ENCODE assay signal across 1 fruit fly cellular context in genomic region chrX:13641115-13641890, dm6.
TF ChIP-seq lines count a peak whose summit lies in the region.

No protein-coding gene starts in this region.

TF ChIP-seq in whole organism, embryonic, 481 proteins besides CTCF, POLR2A, EP300 and RAD21 (continued from another document and continues in another):
- TF ChIP-seq CG1529 (GFP tag; optimal IDR thresholded peaks at IDR 0.05; lab: Kevin White, UChicago): peak; percentile 83
- peak; percentile 69 for TF ChIP-seq Sry-δ (GFP tag; optimal IDR thresholded peaks at IDR 0.05; lab: Kevin White, UChicago)
- peak; percentile 86 for TF ChIP-seq CG15514 (GFP tag; optimal IDR thresholded peaks at IDR 0.05; lab: Kevin White, UChicago)
- peak; percentile 93 for TF ChIP-seq CG4424 (GFP tag; optimal IDR thresholded peaks at IDR 0.05; lab: Kevin White, UChicago)
- TF ChIP-seq Hmx (GFP tag; optimal IDR thresholded peaks at IDR 0.05; lab: Kevin White, UChicago): peak; percentile 87
- TF ChIP-seq toy (GFP tag; IDR thresholded peaks at IDR 0.05; lab: Robert Waterston, UW): peak; percentile 84
- peak; percentile 96 for TF ChIP-seq lab (GFP tag; optimal IDR thresholded peaks at IDR 0.05; lab: Kevin White, UChicago)
- TF ChIP-seq CG6854 (GFP tag; optimal IDR thresholded peaks at IDR 0.05; lab: Kevin White, UChicago): peak; percentile 85
- TF ChIP-seq Atf3 (GFP tag; optimal IDR thresholded peaks at IDR 0.05; lab: Kevin White, UChicago): peak; percentile 89
- peak; percentile 68 for TF ChIP-seq CG15073 (GFP tag; optimal IDR thresholded peaks at IDR 0.05; lab: Kevin White, UChicago)
- TF ChIP-seq disco-r (GFP tag; optimal IDR thresholded peaks at IDR 0.05; lab: Kevin White, UChicago): peak; percentile 87
- peak; percentile 92 for TF ChIP-seq Fer1 (GFP tag; optimal IDR thresholded peaks at IDR 0.05; lab: Kevin White, UChicago)
- peak; percentile 82 for TF ChIP-seq sima (GFP tag; optimal IDR thresholded peaks at IDR 0.05; lab: Kevin White, UChicago)
- peak; percentile 89 for TF ChIP-seq al (GFP tag; IDR thresholded peaks at IDR 0.05; lab: Robert Waterston, UW)
- TF ChIP-seq pfk (GFP tag; optimal IDR thresholded peaks at IDR 0.05; lab: Kevin White, UChicago): no peak
- TF ChIP-seq prd (optimal IDR thresholded peaks at IDR 0.05; lab: Kevin White, UChicago): no peak
- TF ChIP-seq prd (GFP tag; IDR thresholded peaks at IDR 0.05; lab: Robert Waterston, UW): peak; percentile 94
- TF ChIP-seq CG11696 (GFP tag; IDR thresholded peaks at IDR 0.05; lab: Robert Waterston, UW): peak; percentile 80
- peak; percentile 93 for TF ChIP-seq ems (GFP tag; optimal IDR thresholded peaks at IDR 0.05; lab: Kevin White, UChicago)
- TF ChIP-seq Dref (GFP tag; IDR thresholded peaks at IDR 0.05; lab: Robert Waterston, UW): peak; percentile 36; the same call in 1 of the 2 replicates
- peak; percentile 97 for TF ChIP-seq CG2120 (GFP tag; optimal IDR thresholded peaks at IDR 0.05; lab: Kevin White, UChicago)
- peak; percentile 51 for TF ChIP-seq CG4707 (GFP tag; optimal IDR thresholded peaks at IDR 0.05; lab: Kevin White, UChicago)
- TF ChIP-seq CG17385 (GFP tag; optimal IDR thresholded peaks at IDR 0.05; lab: Kevin White, UChicago): peak; percentile 91
- peak; percentile 48 for TF ChIP-seq ftz-f1 (GFP tag; optimal IDR thresholded peaks at IDR 0.05; lab: Kevin White, UChicago)
- peak; percentile 93 for TF ChIP-seq CG14441 (GFP tag; IDR thresholded peaks at IDR 0.05; lab: Robert Waterston, UW)
- no peak for TF ChIP-seq Trl (optimal IDR thresholded peaks at IDR 0.05; lab: Kevin White, UChicago)
- TF ChIP-seq Trl (GFP tag; optimal IDR thresholded peaks at IDR 0.05; lab: Kevin White, UChicago): peak; percentile 95
- TF ChIP-seq Rfx (GFP tag; IDR thresholded peaks at IDR 0.05; lab: Robert Waterston, UW): peak; percentile 96
- peak; percentile 86 for TF ChIP-seq CG8388 (GFP tag; optimal IDR thresholded peaks at IDR 0.05; lab: Kevin White, UChicago)
- peak; percentile 82 for TF ChIP-seq CG14710 (tag; optimal IDR thresholded peaks at IDR 0.05; lab: Kevin White, UChicago)
- peak; percentile 94 for TF ChIP-seq ind (GFP tag; optimal IDR thresholded peaks at IDR 0.05; lab: Kevin White, UChicago)
- peak; percentile 90 for TF ChIP-seq vfl (GFP tag; optimal IDR thresholded peaks at IDR 0.05; lab: Kevin White, UChicago)
- no peak for TF ChIP-seq CG42726 (GFP tag; IDR thresholded peaks at IDR 0.05; lab: Robert Waterston, UW; ENCODE audit: partially characterized antibody)
- TF ChIP-seq nerfin-1 (tag; optimal IDR thresholded peaks at IDR 0.05; lab: Kevin White, UChicago): peak; percentile 87
- TF ChIP-seq grau (tag; optimal IDR thresholded peaks at IDR 0.05; lab: Kevin White, UChicago): peak; percentile 93
- peak; percentile 96 for TF ChIP-seq pnt (GFP tag; optimal IDR thresholded peaks at IDR 0.05; lab: Kevin White, UChicago)
- no peak for TF ChIP-seq hkb (optimal IDR thresholded peaks at IDR 0.05; lab: Kevin White, UChicago)
- TF ChIP-seq hkb (GFP tag; IDR thresholded peaks at IDR 0.05; lab: Robert Waterston, UW): peak; percentile 92
- TF ChIP-seq Dip2 (GFP tag; IDR thresholded peaks at IDR 0.05; lab: Robert Waterston, UW): 0 out of 2 replicates have a peak, but pooled peaks have one; percentile 23
- TF ChIP-seq Hr51 (GFP tag; optimal IDR thresholded peaks at IDR 0.05; lab: Kevin White, UChicago): peak; percentile 93
- TF ChIP-seq tll (GFP tag; optimal IDR thresholded peaks at IDR 0.05; lab: Kevin White, UChicago): no peak
- TF ChIP-seq TFAM (GFP tag; optimal IDR thresholded peaks at IDR 0.05; lab: Kevin White, UChicago): peak; percentile 64
- peak; percentile 88 for TF ChIP-seq CG13894 (tag; optimal IDR thresholded peaks at IDR 0.05; lab: Kevin White, UChicago)
- peak; percentile 93 for TF ChIP-seq E2f1 (GFP tag; IDR thresholded peaks at IDR 0.05; lab: Robert Waterston, UW)
- peak; percentile 88 for TF ChIP-seq Myb (GFP tag; optimal IDR thresholded peaks at IDR 0.05; lab: Kevin White, UChicago)
- peak; percentile 83 for TF ChIP-seq zf30C (GFP tag; optimal IDR thresholded peaks at IDR 0.05; lab: Kevin White, UChicago)
- peak; percentile 7 for TF ChIP-seq ash1 (GFP tag; optimal IDR thresholded peaks at IDR 0.05; lab: Kevin White, UChicago)
- TF ChIP-seq HHEX (GFP tag; optimal IDR thresholded peaks at IDR 0.05; lab: Kevin White, UChicago): peak; percentile 91
- no peak for TF ChIP-seq CG6791 (GFP tag; IDR thresholded peaks at IDR 0.05; lab: Robert Waterston, UW; ENCODE audit: partially characterized antibody)
- peak; percentile 92 for TF ChIP-seq CG16779 (GFP tag; IDR thresholded peaks at IDR 0.05; lab: Robert Waterston, UW)
- TF ChIP-seq Awh (GFP tag; IDR thresholded peaks at IDR 0.05; lab: Robert Waterston, UW): peak; percentile 91
- TF ChIP-seq CG11723 (GFP tag; optimal IDR thresholded peaks at IDR 0.05; lab: Kevin White, UChicago): peak; percentile 86
- TF ChIP-seq ase (GFP tag; IDR thresholded peaks at IDR 0.05; lab: Robert Waterston, UW): peak; percentile 89
- TF ChIP-seq sim (GFP tag; IDR thresholded peaks at IDR 0.05; lab: Robert Waterston, UW): peak; percentile 77
- peak; percentile 78 for TF ChIP-seq CG4328 (GFP tag; optimal IDR thresholded peaks at IDR 0.05; lab: Kevin White, UChicago)
- TF ChIP-seq CG3847 (GFP tag; IDR thresholded peaks at IDR 0.05; lab: Robert Waterston, UW): peak; percentile 94
- TF ChIP-seq Spps (tag; optimal IDR thresholded peaks at IDR 0.05; lab: Kevin White, UChicago): peak; percentile 62
- no peak for TF ChIP-seq stwl (tag; optimal IDR thresholded peaks at IDR 0.05; lab: Kevin White, UChicago)
- peak; percentile 94 for TF ChIP-seq CG10209 (GFP tag; optimal IDR thresholded peaks at IDR 0.05; lab: Kevin White, UChicago)
- peak; percentile 95 to 96 for TF ChIP-seq chif (GFP tag; optimal IDR thresholded peaks at IDR 0.05; lab: Kevin White, UChicago)
- TF ChIP-seq CG12071 (GFP tag; optimal IDR thresholded peaks at IDR 0.05; lab: Kevin White, UChicago): peak; percentile 85
- peak; percentile 16 for TF ChIP-seq pzg (GFP tag; optimal IDR thresholded peaks at IDR 0.05; lab: Kevin White, UChicago)
- peak; percentile 78 for TF ChIP-seq chm (GFP tag; IDR thresholded peaks at IDR 0.05; lab: Robert Waterston, UW)
- TF ChIP-seq CG2116 (GFP tag; optimal IDR thresholded peaks at IDR 0.05; lab: Kevin White, UChicago): peak; percentile 69
- peak; percentile 91 for TF ChIP-seq fd96Cb (tag; optimal IDR thresholded peaks at IDR 0.05; lab: Kevin White, UChicago)
- peak; percentile 87 for TF ChIP-seq HLH3B (GFP tag; IDR thresholded peaks at IDR 0.05; lab: Robert Waterston, UW)
- TF ChIP-seq tup (GFP tag; optimal IDR thresholded peaks at IDR 0.05; lab: Kevin White, UChicago): peak; percentile 92
- peak; percentile 83 for TF ChIP-seq E2f2 (GFP tag; IDR thresholded peaks at IDR 0.05; lab: Robert Waterston, UW)
- peak; percentile 94 for TF ChIP-seq Side (GFP tag; optimal IDR thresholded peaks at IDR 0.05; lab: Kevin White, UChicago)
- peak; percentile 94 for TF ChIP-seq CG18599 (GFP tag; optimal IDR thresholded peaks at IDR 0.05; lab: Kevin White, UChicago)
- peak; percentile 94 for TF ChIP-seq CG7786 (GFP tag; optimal IDR thresholded peaks at IDR 0.05; lab: Kevin White, UChicago)
- TF ChIP-seq Kr (GFP tag; optimal IDR thresholded peaks at IDR 0.05; lab: Kevin White, UChicago): no peak
- peak; percentile 86 for TF ChIP-seq HmgD (GFP tag; optimal IDR thresholded peaks at IDR 0.05; lab: Kevin White, UChicago)
- peak; percentile 84 for TF ChIP-seq CG8765 (GFP tag; IDR thresholded peaks at IDR 0.05; lab: Robert Waterston, UW)
- TF ChIP-seq CG8290 (GFP tag; optimal IDR thresholded peaks at IDR 0.05; lab: Kevin White, UChicago): peak; percentile 64
- TF ChIP-seq CG8290 (tag; optimal IDR thresholded peaks at IDR 0.05; lab: Kevin White, UChicago): peak in 1 of 2 experiments; percentile 94
- TF ChIP-seq CG4617 (GFP tag; optimal IDR thresholded peaks at IDR 0.05; lab: Kevin White, UChicago; ENCODE audit: borderline replicate concordance): peak; percentile 78
- peak; percentile 88 for TF ChIP-seq ATbp (GFP tag; optimal IDR thresholded peaks at IDR 0.05; lab: Kevin White, UChicago)
- TF ChIP-seq D (optimal IDR thresholded peaks at IDR 0.05; lab: Kevin White, UChicago): no peak
- TF ChIP-seq D (GFP tag; optimal IDR thresholded peaks at IDR 0.05; lab: Kevin White, UChicago): peak; percentile 89
- TF ChIP-seq CG30431 (GFP tag; optimal IDR thresholded peaks at IDR 0.05; lab: Kevin White, UChicago): peak; percentile 89
- TF ChIP-seq schlank (tag; optimal IDR thresholded peaks at IDR 0.05; lab: Kevin White, UChicago): peak; percentile 92
- peak; percentile 92 for TF ChIP-seq sisA (GFP tag; IDR thresholded peaks at IDR 0.05; lab: Robert Waterston, UW)
- TF ChIP-seq CG4360 (GFP tag; IDR thresholded peaks at IDR 0.05; lab: Robert Waterston, UW): peak; percentile 86
- TF ChIP-seq danr (GFP tag; IDR thresholded peaks at IDR 0.05; lab: Robert Waterston, UW): peak; percentile 88
- TF ChIP-seq Hey (tag; optimal IDR thresholded peaks at IDR 0.05; lab: Kevin White, UChicago): peak; percentile 92
- peak; percentile 88 for TF ChIP-seq Fer2 (tag; optimal IDR thresholded peaks at IDR 0.05; lab: Kevin White, UChicago)
- TF ChIP-seq gcm (GFP tag; optimal IDR thresholded peaks at IDR 0.05; lab: Kevin White, UChicago): peak; percentile 86
- peak; percentile 83 for TF ChIP-seq CG1603 (tag; optimal IDR thresholded peaks at IDR 0.05; lab: Kevin White, UChicago)
- TF ChIP-seq so (GFP tag; IDR thresholded peaks at IDR 0.05; lab: Robert Waterston, UW): peak; percentile 95
- TF ChIP-seq CG8089 (GFP tag; optimal IDR thresholded peaks at IDR 0.05; lab: Kevin White, UChicago): peak; percentile 93
- peak; percentile 89 for TF ChIP-seq CG11247 (GFP tag; IDR thresholded peaks at IDR 0.05; lab: Robert Waterston, UW)
- TF ChIP-seq her (GFP tag; optimal IDR thresholded peaks at IDR 0.05; lab: Kevin White, UChicago): peak; percentile 95
- TF ChIP-seq CG7372 (GFP tag; IDR thresholded peaks at IDR 0.05; lab: Robert Waterston, UW): peak; percentile 88
- TF ChIP-seq mld (GFP tag; IDR thresholded peaks at IDR 0.05; lab: Robert Waterston, UW; ENCODE audit: partially characterized antibody): no peak
- peak; percentile 86 for TF ChIP-seq Neu2 (GFP tag; optimal IDR thresholded peaks at IDR 0.05; lab: Kevin White, UChicago; ENCODE audit: borderline replicate concordance)
- peak; percentile 81 for TF ChIP-seq gce (GFP tag; IDR thresholded peaks at IDR 0.05; lab: Robert Waterston, UW)
- peak; percentile 94 for TF ChIP-seq Bteb2 (GFP tag; optimal IDR thresholded peaks at IDR 0.05; lab: Kevin White, UChicago)
- TF ChIP-seq CG12299 (tag; optimal IDR thresholded peaks at IDR 0.05; lab: Kevin White, UChicago): peak; percentile 79
- TF ChIP-seq BtbVII (GFP tag; optimal IDR thresholded peaks at IDR 0.05; lab: Kevin White, UChicago): peak; percentile 88
- peak; percentile 13 for TF ChIP-seq BEAF-32 (GFP tag; optimal IDR thresholded peaks at IDR 0.05; lab: Kevin White, UChicago)
- peak; percentile 77 for TF ChIP-seq run (tag; optimal IDR thresholded peaks at IDR 0.05; lab: Kevin White, UChicago)
- peak; percentile 79 for TF ChIP-seq YL-1 (GFP tag; optimal IDR thresholded peaks at IDR 0.05; lab: Kevin White, UChicago)
- TF ChIP-seq Sox100B (GFP tag; optimal IDR thresholded peaks at IDR 0.05; lab: Kevin White, UChicago): peak; percentile 93
- TF ChIP-seq ab (GFP tag; optimal IDR thresholded peaks at IDR 0.05; lab: Kevin White, UChicago): peak; percentile 93
- TF ChIP-seq CG33213 (GFP tag; optimal IDR thresholded peaks at IDR 0.05; lab: Kevin White, UChicago): peak; percentile 94
- peak; percentile 62; the same call in 1 of the 2 replicates for TF ChIP-seq peb (GFP tag; IDR thresholded peaks at IDR 0.05; lab: Robert Waterston, UW)
- peak; percentile 92 for TF ChIP-seq zfh1 (GFP tag; IDR thresholded peaks at IDR 0.05; lab: Robert Waterston, UW)
- no peak for TF ChIP-seq Dll (GFP tag; IDR thresholded peaks at IDR 0.05; lab: Robert Waterston, UW; ENCODE audit: partially characterized antibody)
- peak; percentile 84 for TF ChIP-seq CG17829 (tag; optimal IDR thresholded peaks at IDR 0.05; lab: Kevin White, UChicago)
- no peak for TF ChIP-seq Sin3A (optimal IDR thresholded peaks at IDR 0.05; lab: Kevin White, UChicago)
- peak; percentile 92 for TF ChIP-seq CG2889 (GFP tag; IDR thresholded peaks at IDR 0.05; lab: Robert Waterston, UW)
- TF ChIP-seq Fer3 (tag; optimal IDR thresholded peaks at IDR 0.05; lab: Kevin White, UChicago): peak; percentile 93
- peak; percentile 94 for TF ChIP-seq crc (GFP tag; optimal IDR thresholded peaks at IDR 0.05; lab: Kevin White, UChicago)
- peak; percentile 69 for TF ChIP-seq CG10565 (GFP tag; optimal IDR thresholded peaks at IDR 0.05; lab: Kevin White, UChicago)
- TF ChIP-seq C15 (GFP tag; IDR thresholded peaks at IDR 0.05; lab: Robert Waterston, UW): peak; percentile 91; the same call in 2 of the 3 replicates
- TF ChIP-seq Hand (GFP tag; optimal IDR thresholded peaks at IDR 0.05; lab: Kevin White, UChicago): peak; percentile 74
- peak; percentile 94 for TF ChIP-seq Dek (tag; optimal IDR thresholded peaks at IDR 0.05; lab: Kevin White, UChicago)
- no peak for TF ChIP-seq lbe (GFP tag; optimal IDR thresholded peaks at IDR 0.05; lab: Kevin White, UChicago)
- peak; percentile 82 for TF ChIP-seq salm (tag; optimal IDR thresholded peaks at IDR 0.05; lab: Kevin White, UChicago)
- TF ChIP-seq CG4730 (GFP tag; IDR thresholded peaks at IDR 0.05; lab: Robert Waterston, UW): peak; percentile 90
- no peak for TF ChIP-seq br (optimal IDR thresholded peaks at IDR 0.05; lab: Kevin White, UChicago)
- TF ChIP-seq CG9797 (GFP tag; optimal IDR thresholded peaks at IDR 0.05; lab: Kevin White, UChicago): peak; percentile 26
- TF ChIP-seq CG6813 (GFP tag; optimal IDR thresholded peaks at IDR 0.05; lab: Kevin White, UChicago): peak; percentile 86
- peak; percentile 95 for TF ChIP-seq Xbp1 (GFP tag; optimal IDR thresholded peaks at IDR 0.05; lab: Kevin White, UChicago)
- peak; percentile 39 for TF ChIP-seq kah (GFP tag; optimal IDR thresholded peaks at IDR 0.05; lab: Kevin White, UChicago)
- TF ChIP-seq ewg (GFP tag; optimal IDR thresholded peaks at IDR 0.05; lab: Kevin White, UChicago): peak; percentile 84
- TF ChIP-seq mam (GFP tag; optimal IDR thresholded peaks at IDR 0.05; lab: Kevin White, UChicago): peak; percentile 96
- TF ChIP-seq vvl (GFP tag; IDR thresholded peaks at IDR 0.05; lab: Robert Waterston, UW): peak; percentile 97
- TF ChIP-seq dati (GFP tag; IDR thresholded peaks at IDR 0.05; lab: Robert Waterston, UW): peak; percentile 84; the same call in 1 of the 2 replicates
- TF ChIP-seq GATAe (GFP tag; conservative IDR thresholded peaks at IDR 0.05; lab: Robert Waterston, UW): peak; percentile 82
- TF ChIP-seq chn (GFP tag; optimal IDR thresholded peaks at IDR 0.05; lab: Kevin White, UChicago): peak; percentile 95
